Worm (Caenorhabditis elegans) whole organism, L1 larva: Measurements from ENCODE around the gene C06B3.6.

Source experiments
- ceh-82 ChIP-seq, 3 experiments: fragments of 150-350 bp in 1 of 3; sonication (generic microtip) in 2 of 3; optimal IDR thresholded peaks; 2 replicates each; lab custom pipeline; 2014 to 2017; ENCODE audit warnings: missing biosample characterization in 3 of 3, missing genetic modification characterization in 3 of 3
- lin-39 ChIP-seq: fragments of 150-350 bp; optimal IDR thresholded peaks from 2 replicates; lab custom pipeline; 2014; ENCODE audit warnings: missing biosample characterization, missing genetic modification reagents, missing genetic modification characterization
- mep-1 ChIP-seq: fragments of 150-350 bp; optimal IDR thresholded peaks from 2 replicates; lab custom pipeline; 2014; ENCODE audit warnings: missing biosample characterization, missing genetic modification characterization
- nhr-237 ChIP-seq: fragments of 150-350 bp; optimal IDR thresholded peaks from 2 replicates; lab custom pipeline; 2014; ENCODE audit warnings: missing biosample characterization, missing genetic modification characterization
- nhr-71 ChIP-seq: sonication (generic microtip); optimal IDR thresholded peaks from 2 replicates; lab custom pipeline; 2016; ENCODE audit warnings: mild to moderate bottlenecking, missing genetic modification characterization, moderate library complexity, missing compliant biosample characterization
- nhr-76 ChIP-seq: sonication (generic microtip); optimal IDR thresholded peaks from 2 replicates; lab custom pipeline; 2017; ENCODE audit warnings: missing biosample characterization, missing genetic modification characterization
- nhr-90 ChIP-seq: sonication (generic microtip); optimal IDR thresholded peaks from 2 replicates; lab custom pipeline; 2016; ENCODE audit warnings: mild to moderate bottlenecking, missing genetic modification characterization, missing compliant biosample characterization; ENCODE audit not compliant: poor library complexity
- pag-3 ChIP-seq: sonication (generic microtip); optimal IDR thresholded peaks from 2 replicates; lab custom pipeline; 2017; ENCODE audit warnings: missing genetic modification characterization, mild to moderate bottlenecking, missing compliant biosample characterization, antibody characterized with exemption, borderline replicate concordance; ENCODE audit not compliant: insufficient read depth

ce11 chrV:13955370-13956089, 46.8 kb upstream of the C06B3.6 start:
- TF ChIP-seq lin-39 (tag; lab: Kevin White, UChicago) (no peak), ceh-82 (tag; optimal IDR thresholded peaks at IDR 0.05; lab: Kevin White, UChicago) (no peak), nhr-90 (tag; lab: Kevin White, UChicago) (no peak), nhr-237 (tag; lab: Kevin White, UChicago) (no peak), nhr-71 (tag; lab: Kevin White, UChicago) (no peak), pag-3 (tag; lab: Kevin White, UChicago) (no peak), mep-1 (tag; lab: Kevin White, UChicago) (no peak), nhr-76 (tag; lab: Kevin White, UChicago) (no peak)
